Fruit fly (Drosophila melanogaster) whole organism, embryonic: Measurements from ENCODE around the gene Sptr.
A peak's percentile ranks its signal among the peaks of the same experiment; 100 is the strongest.

Source experiments
- Aef1 ChIP-seq: fragments of 200-800 bp; sonication (Bioruptor generic); IDR thresholded peaks from 3 replicates; pipeline ENCODE4 v1.3.6; 2022; ENCODE audit warnings: missing biosample characterization, missing genetic modification characterization
- B-H1 ChIP-seq: fragments of 200-800 bp; sonication (Bioruptor generic); IDR thresholded peaks from 3 replicates; pipeline ENCODE4 v1.3.6; 2022; ENCODE audit warnings: missing biosample characterization, missing genetic modification characterization
- B-H2 ChIP-seq: fragments of 200-800 bp; sonication (Bioruptor generic); optimal IDR thresholded peaks from 2 replicates; lab custom pipeline; 2018; ENCODE audit warnings: missing biosample characterization, mild to moderate bottlenecking, missing genetic modification characterization
- CG1024 ChIP-seq: fragments of 200-800 bp; sonication (Bioruptor generic); IDR thresholded peaks from 2 replicates; pipeline ENCODE4 v1.3.6; 2022; ENCODE audit warnings: missing biosample characterization, missing genetic modification characterization
- CG10462 ChIP-seq: fragments of 200-800 bp; sonication (Bioruptor generic); optimal IDR thresholded peaks from 2 replicates; lab custom pipeline; 2016; ENCODE audit warnings: missing biosample characterization, missing genetic modification characterization
- CG12219 ChIP-seq: fragments of 200-800 bp; sonication (Bioruptor generic); optimal IDR thresholded peaks from 3 replicates; lab custom pipeline; 2018; ENCODE audit warnings: missing biosample characterization, mild to moderate bottlenecking, missing genetic modification characterization
- CG12942 ChIP-seq: fragments of 200-800 bp; sonication (Bioruptor generic); optimal IDR thresholded peaks from 3 replicates; lab custom pipeline; 2016; ENCODE audit warnings: missing biosample characterization, missing genetic modification characterization
- CG15269 ChIP-seq: fragments of 200-800 bp; sonication (Bioruptor generic); optimal IDR thresholded peaks from 2 replicates; lab custom pipeline; 2018; ENCODE audit warnings: missing biosample characterization, mild to moderate bottlenecking, missing genetic modification characterization, moderate library complexity
- CG15601 ChIP-seq: fragments of 200-800 bp; sonication (Bioruptor generic); optimal IDR thresholded peaks from 3 replicates; lab custom pipeline; 2019; ENCODE audit warnings: missing biosample characterization, mild to moderate bottlenecking, missing genetic modification characterization, moderate library complexity
- CG1603 ChIP-seq: fragments of 200-800 bp; sonication (Bioruptor generic); optimal IDR thresholded peaks from 2 replicates; lab custom pipeline; 2019; ENCODE audit warnings: missing biosample characterization, mild to moderate bottlenecking, missing genetic modification characterization, moderate library complexity
- CG16863 ChIP-seq: fragments of 200-800 bp; sonication (Bioruptor generic); optimal IDR thresholded peaks from 3 replicates; lab custom pipeline; 2016; ENCODE audit warnings: missing biosample characterization, missing genetic modification characterization
- CG17361 ChIP-seq: fragments of 200-800 bp; sonication (Bioruptor generic); IDR thresholded peaks from 3 replicates; pipeline ENCODE4 v1.3.6; 2022; ENCODE audit warnings: missing biosample characterization, missing genetic modification characterization
- CG18476 ChIP-seq: fragments of 200-800 bp; sonication (Bioruptor generic); optimal IDR thresholded peaks from 2 replicates; lab custom pipeline; 2016; ENCODE audit warnings: missing biosample characterization, mild to moderate bottlenecking, missing genetic modification characterization
- CG2875 ChIP-seq: fragments of 200-800 bp; sonication (Bioruptor generic); optimal IDR thresholded peaks from 2 replicates; lab custom pipeline; 2017; ENCODE audit warnings: missing biosample characterization, mild to moderate bottlenecking, missing genetic modification characterization, missing genetic modification reagents
- CG34422 ChIP-seq: fragments of 200-800 bp; sonication (Bioruptor generic); IDR thresholded peaks from 3 replicates; pipeline ENCODE4 v1.3.6; 2022; ENCODE audit warnings: missing biosample characterization, missing genetic modification characterization
- CG4617 ChIP-seq: fragments of 200-800 bp; sonication (Bioruptor generic); optimal IDR thresholded peaks from 3 replicates; lab custom pipeline; 2016; ENCODE audit warnings: missing biosample characterization, missing genetic modification characterization, borderline replicate concordance
- CG5180 ChIP-seq: fragments of 200-800 bp; sonication (Bioruptor generic); optimal IDR thresholded peaks from 3 replicates; lab custom pipeline; 2017; ENCODE audit warnings: missing biosample characterization, missing genetic modification characterization, mild to moderate bottlenecking, moderate library complexity, missing genetic modification reagents
- CG6654 ChIP-seq: fragments of 200-800 bp; sonication (Bioruptor generic); optimal IDR thresholded peaks from 2 replicates; lab custom pipeline; 2017; ENCODE audit warnings: missing biosample characterization, mild to moderate bottlenecking, missing genetic modification characterization
- CG8924 ChIP-seq: fragments of 200-800 bp; optimal IDR thresholded peaks from 3 replicates; lab custom pipeline; 2019; ENCODE audit warnings: missing biosample characterization, mild to moderate bottlenecking, missing genetic modification characterization, moderate library complexity
- Camta ChIP-seq: fragments of 200-800 bp; sonication (Bioruptor generic); optimal IDR thresholded peaks from 2 replicates; lab custom pipeline; 2016; ENCODE audit warnings: missing biosample characterization, missing genetic modification characterization
- D ChIP-seq, 2 experiments: fragments of 200-800 bp in 1 of 2; fragments of >200 bp in 1 of 2; sonication (Bioruptor generic) in 1 of 2; optimal IDR thresholded peaks; 2 replicates in 1 of 2; 3 replicates in 1 of 2; lab custom pipeline; 2017; ENCODE audit warnings: mild to moderate bottlenecking in 1 of 2, missing biosample characterization in 1 of 2, missing genetic modification characterization in 1 of 2, missing genetic modification reagents in 1 of 2
- Dad ChIP-seq: fragments of 200-800 bp; sonication (Bioruptor generic); optimal IDR thresholded peaks from 3 replicates; lab custom pipeline; 2016; ENCODE audit warnings: missing biosample characterization, missing genetic modification characterization
- Deaf1 ChIP-seq: fragments of 200-800 bp; optimal IDR thresholded peaks from 3 replicates; lab custom pipeline; 2019; ENCODE audit warnings: missing biosample characterization, mild to moderate bottlenecking, missing genetic modification characterization, moderate library complexity
- Ets65A ChIP-seq: fragments of 200-800 bp; sonication (Bioruptor generic); peaks from one replicate; lab custom pipeline; 2016; ENCODE audit warnings: missing biosample characterization, missing genetic modification characterization
- Hand ChIP-seq: fragments of 200-800 bp; sonication (Bioruptor generic); optimal IDR thresholded peaks from 2 replicates; lab custom pipeline; 2017; ENCODE audit warnings: mild to moderate bottlenecking, missing biosample characterization, missing genetic modification reagents, missing genetic modification characterization
- Hey ChIP-seq: fragments of 200-800 bp; sonication (Bioruptor generic); optimal IDR thresholded peaks from 3 replicates; lab custom pipeline; 2018; ENCODE audit warnings: missing biosample characterization, mild to moderate bottlenecking, missing genetic modification characterization
- Hmr ChIP-seq: fragments of 200-800 bp; sonication (Bioruptor generic); optimal IDR thresholded peaks from 3 replicates; lab custom pipeline; 2017; ENCODE audit warnings: mild to moderate bottlenecking, missing biosample characterization, missing genetic modification reagents, missing genetic modification characterization
- Kr ChIP-seq: fragments of 200-800 bp; sonication (Bioruptor generic); optimal IDR thresholded peaks from 2 replicates; lab custom pipeline; 2017; ENCODE audit warnings: missing biosample characterization, mild to moderate bottlenecking, missing genetic modification characterization
- Lhr ChIP-seq: fragments of 200-800 bp; sonication (Bioruptor generic); optimal IDR thresholded peaks from 3 replicates; lab custom pipeline; 2017; ENCODE audit warnings: mild to moderate bottlenecking, missing biosample characterization, missing genetic modification reagents, missing genetic modification characterization
- Max ChIP-seq: fragments of 200-800 bp; sonication (Bioruptor generic); optimal IDR thresholded peaks from 2 replicates; lab custom pipeline; 2016; ENCODE audit warnings: missing biosample characterization, mild to moderate bottlenecking, missing genetic modification characterization
- Mrtf ChIP-seq: fragments of 200-800 bp; sonication (Bioruptor generic); IDR thresholded peaks from 3 replicates; pipeline ENCODE4 v1.3.6; 2022; ENCODE audit warnings: missing biosample characterization, missing genetic modification characterization
- Pdp1 ChIP-seq, 2 experiments: fragments of 200-800 bp; sonication (Bioruptor generic); optimal IDR thresholded peaks; 3 replicates each; lab custom pipeline; 2016; ENCODE audit warnings: missing biosample characterization in 2 of 2, missing genetic modification characterization in 2 of 2, mild to moderate bottlenecking in 1 of 2, moderate library complexity in 1 of 2
- Ptx1 ChIP-seq: fragments of 200-800 bp; sonication (Bioruptor generic); IDR thresholded peaks from 2 replicates; pipeline ENCODE4 v1.3.6; 2022; ENCODE audit warnings: missing biosample characterization, missing genetic modification characterization
- Taf1 ChIP-seq: fragments of 200-800 bp; sonication (Bioruptor generic); IDR thresholded peaks from 2 replicates; pipeline ENCODE4 v1.3.6; 2022; ENCODE audit warnings: missing biosample characterization, missing genetic modification characterization
- Xbp1 ChIP-seq: fragments of 200-800 bp; sonication (Bioruptor generic); optimal IDR thresholded peaks from 3 replicates; lab custom pipeline; 2016; ENCODE audit warnings: missing biosample characterization, mild to moderate bottlenecking, missing genetic modification characterization
- ap ChIP-seq: fragments of 200-800 bp; sonication (Bioruptor generic); IDR thresholded peaks from 2 replicates; pipeline ENCODE4 v1.3.6; 2022; ENCODE audit warnings: missing biosample characterization, missing genetic modification characterization
- btn ChIP-seq: fragments of 200-800 bp; sonication (Bioruptor generic); optimal IDR thresholded peaks from 2 replicates; lab custom pipeline; 2016; ENCODE audit warnings: missing biosample characterization, missing genetic modification characterization
- chinmo ChIP-seq: fragments of 200-800 bp; sonication (Bioruptor generic); IDR thresholded peaks from 4 replicates; pipeline ENCODE4 v1.3.6; 2022; ENCODE audit warnings: missing biosample characterization, missing genetic modification characterization; ENCODE audit not compliant: partially characterized antibody
- chn ChIP-seq: fragments of 200-800 bp; sonication (Bioruptor generic); optimal IDR thresholded peaks from 2 replicates; lab custom pipeline; 2016; ENCODE audit warnings: missing biosample characterization, missing genetic modification characterization
- crol ChIP-seq: fragments of 200-800 bp; sonication (Bioruptor generic); IDR thresholded peaks from 2 replicates; pipeline ENCODE4 v1.3.6; 2022; ENCODE audit warnings: missing biosample characterization, missing genetic modification characterization
- dmrt11E ChIP-seq: fragments of 200-800 bp; sonication (Bioruptor generic); optimal IDR thresholded peaks from 3 replicates; lab custom pipeline; 2018; ENCODE audit warnings: missing biosample characterization, mild to moderate bottlenecking, missing genetic modification characterization, moderate library complexity
- eve ChIP-seq, 2 experiments: fragments of >200 bp; optimal IDR thresholded peaks; 2 replicates each; lab custom pipeline; 2017; ENCODE audit warnings: missing biosample characterization in 2 of 2, missing genetic modification characterization in 2 of 2
- ewg ChIP-seq: fragments of 200-800 bp; sonication (Bioruptor generic); optimal IDR thresholded peaks from 3 replicates; lab custom pipeline; 2017; ENCODE audit warnings: mild to moderate bottlenecking, missing biosample characterization, missing genetic modification reagents, missing genetic modification characterization
- exex ChIP-seq: fragments of 200-800 bp; sonication (Bioruptor generic); optimal IDR thresholded peaks from 4 replicates; lab custom pipeline; 2018; ENCODE audit warnings: missing biosample characterization, mild to moderate bottlenecking, missing genetic modification characterization, moderate library complexity
- eyg ChIP-seq: fragments of 200-800 bp; sonication (Bioruptor generic); optimal IDR thresholded peaks from 3 replicates; lab custom pipeline; 2016; ENCODE audit warnings: missing biosample characterization, missing genetic modification characterization
- fru ChIP-seq: fragments of >200 bp; optimal IDR thresholded peaks from 2 replicates; lab custom pipeline; 2017
- ken ChIP-seq: fragments of 200-800 bp; sonication (Bioruptor generic); IDR thresholded peaks from 3 replicates; pipeline ENCODE4 v1.3.6; 2022; ENCODE audit warnings: missing biosample characterization, missing genetic modification characterization
- klu ChIP-seq: fragments of 200-800 bp; sonication (Bioruptor generic); IDR thresholded peaks from 2 replicates; pipeline ENCODE4 v1.3.6; 2022; ENCODE audit warnings: missing biosample characterization, missing genetic modification characterization
- peb ChIP-seq: fragments of 200-800 bp; sonication (Bioruptor generic); IDR thresholded peaks from 2 replicates; pipeline ENCODE4 v1.3.6; 2022; ENCODE audit warnings: missing biosample characterization, missing genetic modification characterization
- pum ChIP-seq: fragments of 200-800 bp; sonication (Bioruptor generic); optimal IDR thresholded peaks from 2 replicates; lab custom pipeline; 2016; ENCODE audit warnings: missing biosample characterization, missing genetic modification characterization
- trem ChIP-seq: fragments of 200-800 bp; optimal IDR thresholded peaks from 3 replicates; lab custom pipeline; 2019; ENCODE audit warnings: missing biosample characterization, mild to moderate bottlenecking, missing genetic modification characterization, moderate library complexity

The Sptr gene

DNA sequence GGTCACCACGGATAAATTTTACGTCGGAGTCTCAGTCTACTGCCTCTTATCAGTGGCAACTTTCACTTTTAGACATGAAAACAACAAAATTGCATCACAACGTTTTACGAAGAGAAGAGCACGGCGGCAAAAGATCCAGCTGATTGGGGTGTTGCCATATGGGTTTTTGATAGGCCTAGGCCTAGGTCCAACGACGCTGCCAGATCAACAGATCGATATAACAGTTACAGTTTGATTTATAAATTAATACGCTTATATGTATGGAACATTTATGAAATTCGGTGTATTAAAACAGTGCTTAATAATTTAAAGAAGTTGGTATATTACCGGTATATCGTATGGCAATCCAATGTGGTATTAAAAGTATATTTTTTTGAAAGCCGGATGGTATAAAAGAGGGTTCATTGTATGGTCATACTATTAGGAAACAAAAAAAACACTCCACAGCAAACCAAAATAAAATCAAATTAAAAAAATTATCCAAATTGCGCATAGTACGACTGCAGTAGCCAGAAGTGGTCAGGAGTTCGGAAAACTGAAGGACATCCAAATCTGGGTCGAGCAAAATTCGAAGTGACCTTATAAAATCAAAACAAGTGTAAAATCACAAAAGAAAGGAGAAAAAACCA, 27.5 kb downstream of the Sptr start, which contains the start of gene CG1440 (continued):
- TF ChIP-seq CG12942 (GFP tag; lab: Kevin White, UChicago): no peak
- no peak for TF ChIP-seq CG10462
- no peak for TF ChIP-seq Mrtf (GFP tag; lab: Robert Waterston, UW)
- no peak for TF ChIP-seq peb (GFP tag; lab: Robert Waterston, UW)
- TF ChIP-seq CG8924 (tag; lab: Kevin White, UChicago): peak; percentile 73
- TF ChIP-seq ewg (GFP tag; lab: Kevin White, UChicago): no peak
- TF ChIP-seq Ets65A: peak; percentile 31
- peak; percentile 60 for TF ChIP-seq Lhr
- TF ChIP-seq Hand (GFP tag; lab: Kevin White, UChicago): no peak
- peak in 1 of 2 experiments; percentile 89 for TF ChIP-seq Pdp1 (GFP tag; optimal IDR thresholded peaks at IDR 0.05; lab: Kevin White, UChicago)
- no peak for TF ChIP-seq Max (GFP tag; lab: Kevin White, UChicago)
- TF ChIP-seq fru: no peak
- TF ChIP-seq trem (tag; lab: Kevin White, UChicago): peak; percentile 64
- no peak for TF ChIP-seq Hmr (GFP tag; lab: Kevin White, UChicago)
- peak; percentile 43; the same call in 2 of the 3 replicates for TF ChIP-seq CG17361 (GFP tag; lab: Robert Waterston, UW)
- no peak for TF ChIP-seq D (optimal IDR thresholded peaks at IDR 0.05; lab: Kevin White, UChicago)
- no peak for TF ChIP-seq D (GFP tag; optimal IDR thresholded peaks at IDR 0.05; lab: Kevin White, UChicago)
- TF ChIP-seq eyg (GFP tag; lab: Kevin White, UChicago): no peak
- no peak for TF ChIP-seq CG12219
- no peak for TF ChIP-seq klu (GFP tag; lab: Robert Waterston, UW)
- TF ChIP-seq CG1603 (tag; lab: Kevin White, UChicago): peak; percentile 69
- TF ChIP-seq Hey: no peak
- TF ChIP-seq pum (GFP tag; lab: Kevin White, UChicago): no peak
- TF ChIP-seq B-H1 (GFP tag; lab: Robert Waterston, UW): no peak
- no peak for TF ChIP-seq crol (GFP tag; lab: Robert Waterston, UW)
- TF ChIP-seq exex: no peak
- TF ChIP-seq CG34422: 0 out of 3 replicates have a peak, but pooled peaks have one; percentile 40
- TF ChIP-seq CG4617 (GFP tag; lab: Kevin White, UChicago): peak; percentile 20
- no peak for TF ChIP-seq btn (GFP tag; lab: Kevin White, UChicago)
- no peak for TF ChIP-seq Ptx1 (GFP tag; lab: Robert Waterston, UW)
- TF ChIP-seq CG18476 (GFP tag; lab: Kevin White, UChicago): peak; percentile 9
- no peak for TF ChIP-seq Deaf1 (tag; lab: Kevin White, UChicago)
- TF ChIP-seq Taf1: no peak
- no peak for TF ChIP-seq Aef1 (GFP tag; lab: Robert Waterston, UW)
- no peak for TF ChIP-seq Dad (GFP tag; lab: Kevin White, UChicago)
- no peak for TF ChIP-seq CG5180 (GFP tag; lab: Kevin White, UChicago)
- peak; percentile 24 for TF ChIP-seq dmrt11E (tag; lab: Kevin White, UChicago)
- no peak for TF ChIP-seq B-H2 (GFP tag; lab: Kevin White, UChicago)
- no peak for TF ChIP-seq chinmo (GFP tag; lab: Robert Waterston, UW)
- no peak for TF ChIP-seq CG2875
- TF ChIP-seq eve (GFP tag; optimal IDR thresholded peaks at IDR 0.05; lab: Kevin White, UChicago): no peak
- no peak for TF ChIP-seq Camta (GFP tag; lab: Kevin White, UChicago)
- TF ChIP-seq CG16863 (GFP tag; lab: Kevin White, UChicago): no peak
- no peak for TF ChIP-seq ap
- TF ChIP-seq CG15269 (tag; lab: Kevin White, UChicago): no peak
- no peak for TF ChIP-seq CG6654 (GFP tag; lab: Kevin White, UChicago)
- TF ChIP-seq ken (GFP tag; lab: Robert Waterston, UW): no peak
- TF ChIP-seq CG1024: no peak
- TF ChIP-seq Kr (GFP tag; lab: Kevin White, UChicago): no peak
- no peak for TF ChIP-seq chn (GFP tag; lab: Kevin White, UChicago)
- TF ChIP-seq Xbp1 (GFP tag; lab: Kevin White, UChicago): no peak
- peak; percentile 29 for TF ChIP-seq CG15601 (tag; lab: Kevin White, UChicago)
